Worm (Caenorhabditis elegans) whole organism, L3 larva: Measurements from ENCODE around the gene ceh-86.

Experiments
- R02D3.7 ChIP-seq: fragments of 150-350 bp; optimal IDR thresholded peaks from 2 replicates; lab custom pipeline; 2014; ENCODE audit warnings: missing biosample characterization, missing genetic modification characterization
- ZK546.5 ChIP-seq: sonication (generic microtip); optimal IDR thresholded peaks from 2 replicates; lab custom pipeline; 2017; ENCODE audit warnings: missing biosample characterization, missing genetic modification characterization
- ama-1 ChIP-seq: fragments of 150-350 bp; optimal IDR thresholded peaks from 2 replicates; lab custom pipeline; 2018
- ceh-16 ChIP-seq: sonication (generic microtip); optimal IDR thresholded peaks from 2 replicates; lab custom pipeline; 2017; ENCODE audit warnings: missing biosample characterization, missing genetic modification characterization
- ceh-28 ChIP-seq: fragments of 150-350 bp; optimal IDR thresholded peaks from 2 replicates; lab custom pipeline; 2014; ENCODE audit warnings: missing biosample characterization, missing genetic modification reagents, missing genetic modification characterization
- ceh-9 ChIP-seq: sonication (generic microtip); optimal IDR thresholded peaks from 2 replicates; lab custom pipeline; 2018; ENCODE audit warnings: missing biosample characterization, missing genetic modification characterization
- daf-12 ChIP-seq: fragments of 150-350 bp; optimal IDR thresholded peaks from 2 replicates; lab custom pipeline; 2014; ENCODE audit warnings: missing biosample characterization, missing genetic modification reagents, missing genetic modification characterization
- egl-5 ChIP-seq: fragments of 150-350 bp; optimal IDR thresholded peaks from 2 replicates; lab custom pipeline; 2017; ENCODE audit warnings: missing biosample characterization, missing genetic modification reagents, missing genetic modification characterization, inconsistent platforms
- elt-2 ChIP-seq: sonication (generic microtip); optimal IDR thresholded peaks from 2 replicates; lab custom pipeline; 2016; ENCODE audit warnings: missing genetic modification reagents, mild to moderate bottlenecking, missing genetic modification characterization, missing compliant biosample characterization
- elt-3 ChIP-seq, 3 experiments: fragments of 150-350 bp in 1 of 3; sonication (generic microtip) in 2 of 3; optimal IDR thresholded peaks; 2 replicates in 2 of 3; 4 replicates in 1 of 3; lab custom pipeline; 2014 to 2017; ENCODE audit warnings: missing biosample characterization in 3 of 3, missing genetic modification characterization in 3 of 3
- eor-1 ChIP-seq, 2 experiments: fragments of 150-350 bp; optimal IDR thresholded peaks; 2 replicates each; lab custom pipeline; 2014 to 2018; ENCODE audit warnings: missing biosample characterization in 2 of 2, missing genetic modification characterization in 2 of 2
- fkh-2 ChIP-seq: fragments of 150-350 bp; optimal IDR thresholded peaks from 2 replicates; lab custom pipeline; 2014; ENCODE audit warnings: missing biosample characterization, missing genetic modification reagents, missing genetic modification characterization
- fos-1 ChIP-seq: fragments of 150-350 bp; optimal IDR thresholded peaks from 2 replicates; lab custom pipeline; 2014; ENCODE audit warnings: missing biosample characterization, missing genetic modification characterization
- hmg-11 ChIP-seq: sonication (generic microtip); optimal IDR thresholded peaks from 2 replicates; lab custom pipeline; 2016; ENCODE audit warnings: missing genetic modification characterization, missing compliant biosample characterization
- jun-1 ChIP-seq: fragments of 150-350 bp; optimal IDR thresholded peaks from 2 replicates; lab custom pipeline; 2014; ENCODE audit warnings: missing biosample characterization, missing genetic modification reagents, missing genetic modification characterization
- lin-15B ChIP-seq: fragments of 150-350 bp; optimal IDR thresholded peaks from 2 replicates; lab custom pipeline; 2014; ENCODE audit warnings: missing biosample characterization, missing genetic modification characterization
- lin-39 ChIP-seq: fragments of 150-350 bp; optimal IDR thresholded peaks from 2 replicates; lab custom pipeline; 2018; ENCODE audit warnings: missing biosample characterization, missing genetic modification reagents, missing genetic modification characterization
- lsy-12 ChIP-seq: sonication (generic microtip); optimal IDR thresholded peaks from 2 replicates; lab custom pipeline; 2016; ENCODE audit warnings: mild to moderate bottlenecking, missing genetic modification characterization, missing compliant biosample characterization
- mdl-1 ChIP-seq: fragments of 150-350 bp; optimal IDR thresholded peaks from 2 replicates; lab custom pipeline; 2014; ENCODE audit warnings: missing biosample characterization, missing genetic modification characterization
- nfya-1 ChIP-seq: sonication (generic microtip); optimal IDR thresholded peaks from 2 replicates; lab custom pipeline; 2017; ENCODE audit warnings: missing genetic modification characterization, mild to moderate bottlenecking, missing compliant biosample characterization, antibody characterized with exemption, moderate library complexity; ENCODE audit not compliant: insufficient read depth
- nhr-25 ChIP-seq: sonication (generic microtip); optimal IDR thresholded peaks from 2 replicates; lab custom pipeline; 2017; ENCODE audit warnings: missing biosample characterization, missing genetic modification characterization
- nhr-28 ChIP-seq: fragments of 150-350 bp; optimal IDR thresholded peaks from 2 replicates; lab custom pipeline; 2014; ENCODE audit warnings: missing biosample characterization, missing genetic modification characterization
- nhr-43 ChIP-seq: sonication (generic microtip); optimal IDR thresholded peaks from 2 replicates; lab custom pipeline; 2016; ENCODE audit warnings: mild to moderate bottlenecking, missing genetic modification characterization, missing compliant biosample characterization; ENCODE audit not compliant: poor library complexity, severe bottlenecking
- nhr-76 ChIP-seq: fragments of 150-350 bp; sonication (generic microtip); optimal IDR thresholded peaks from 5 replicates; lab custom pipeline; 2014; ENCODE audit warnings: missing biosample characterization, missing genetic modification characterization
- nhr-77 ChIP-seq: fragments of 150-350 bp; optimal IDR thresholded peaks from 2 replicates; lab custom pipeline; 2014; ENCODE audit warnings: missing biosample characterization, missing genetic modification characterization
- pha-4 ChIP-seq: fragments of 150-350 bp; optimal IDR thresholded peaks from 2 replicates; lab custom pipeline; 2014; ENCODE audit warnings: missing biosample characterization, missing genetic modification reagents, missing genetic modification characterization
- pqm-1 ChIP-seq: fragments of 150-350 bp; optimal IDR thresholded peaks from 2 replicates; lab custom pipeline; 2017; ENCODE audit warnings: missing biosample characterization, missing genetic modification characterization, inconsistent platforms
- snpc-4 ChIP-seq: fragments of 150-350 bp; optimal IDR thresholded peaks from 2 replicates; lab custom pipeline; 2014; ENCODE audit warnings: missing biosample characterization, missing genetic modification characterization
- unc-39 ChIP-seq: sonication (generic microtip); optimal IDR thresholded peaks from 4 replicates; lab custom pipeline; 2017; ENCODE audit warnings: missing biosample characterization, missing genetic modification characterization
- zag-1 ChIP-seq: fragments of 150-350 bp; optimal IDR thresholded peaks from 2 replicates; lab custom pipeline; 2014; ENCODE audit warnings: missing biosample characterization, missing genetic modification characterization

ceh-86 gene

DNA sequence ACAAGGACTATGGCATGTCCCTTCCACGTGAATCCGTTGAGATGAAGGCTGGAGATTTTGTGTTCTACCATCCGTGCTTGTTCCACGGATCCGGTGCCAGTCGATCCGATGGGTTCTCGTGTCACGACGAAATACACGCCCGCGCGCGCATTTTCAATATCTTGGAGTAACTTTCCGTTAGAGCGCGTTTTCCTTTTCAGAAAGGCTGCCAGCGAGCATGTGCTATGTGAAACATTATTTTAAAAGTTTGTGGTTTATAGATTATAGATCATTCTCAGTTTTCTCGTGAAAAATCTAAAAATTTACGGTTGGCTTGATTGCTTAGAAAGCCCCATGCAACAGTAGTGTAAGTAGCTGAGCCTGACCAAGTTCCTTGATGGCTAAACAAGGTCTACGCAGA lies 13.0 kb downstream of the ceh-86 start, which contains the start of gene fbxc-20:
TSS of gene fbxc-20 (plus strand) at position 301 of the 400 bp plus-strand sequence.
- TF ChIP-seq unc-39 (tag; lab: Kevin White, UChicago) (no peak), mdl-1 (tag; lab: Kevin White, UChicago) (no peak), daf-12 (tag; lab: Kevin White, UChicago) (no peak), elt-3 (tag; optimal IDR thresholded peaks at IDR 0.05; lab: Kevin White, UChicago) (no peak), nhr-28 (tag; lab: Kevin White, UChicago) (no peak), zag-1 (tag; lab: Kevin White, UChicago) (no peak), snpc-4 (tag; lab: Kevin White, UChicago) (no peak), nhr-25 (tag; lab: Kevin White, UChicago) (no peak), ama-1 (no peak), nhr-43 (tag; lab: Kevin White, UChicago) (no peak), lin-15B (no peak)
- TF ChIP-seq, all 47 proteins: peak for 0

DNA sequence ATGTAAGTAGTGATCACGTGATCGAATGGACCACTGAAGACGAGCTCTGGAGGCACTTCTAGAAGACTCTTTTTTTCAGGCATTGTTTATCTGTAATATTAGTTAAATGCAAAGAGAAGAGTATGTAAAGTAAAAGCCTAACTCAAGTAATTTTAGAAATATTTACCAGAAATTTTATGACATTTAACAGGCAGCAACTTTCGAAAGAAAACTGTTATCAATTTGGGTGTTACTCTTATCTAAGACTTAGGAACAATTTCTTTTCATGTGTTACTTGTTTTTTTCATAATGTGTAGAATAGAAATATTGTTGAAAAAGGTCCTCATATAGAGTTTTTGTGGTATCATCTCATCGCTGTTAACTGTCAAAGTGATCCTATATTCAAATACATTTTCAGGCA lies 14.0 kb downstream of the ceh-86 start, which contains the start of the genes F42G2.5 and F42G2.7:
TSS of gene F42G2.5 (minus strand) at position 101 of the 400 bp plus-strand sequence.
TSS of gene F42G2.7 (plus strand) at position 270 of the 400 bp plus-strand sequence.
- no peak for TF ChIP-seq ZK546.5 (tag; lab: Kevin White, UChicago)
- TF ChIP-seq elt-2 (tag; lab: Kevin White, UChicago), result peak; percentile 44
- TF ChIP-seq nfya-1 (tag; lab: Kevin White, UChicago), result no peak
- no peak for TF ChIP-seq ama-1
- no peak for TF ChIP-seq egl-5 (tag; lab: Kevin White, UChicago)
- TF ChIP-seq ceh-9 (tag; lab: Kevin White, UChicago), result no peak
- no peak for TF ChIP-seq nhr-76 (tag; lab: Kevin White, UChicago)
- TF ChIP-seq R02D3.7 (tag; lab: Kevin White, UChicago), result no peak

ce11 chrII:2415439-2415838 lies 16.4 kb downstream of the ceh-86 start, which contains the start of gene fbxa-4:
fbxa-4 (minus strand) TSS chrII:2415531.
- TF ChIP-seq R02D3.7 (tag; lab: Kevin White, UChicago), result no peak
- TF ChIP-seq pqm-1 (tag; lab: Kevin White, UChicago), result peak; percentile 70
- TF ChIP-seq elt-2 (tag; lab: Kevin White, UChicago), result peak; percentile 76
- no peak for TF ChIP-seq nhr-76 (tag; lab: Kevin White, UChicago)
- TF ChIP-seq jun-1 (tag; lab: Kevin White, UChicago), result peak; percentile 16
- TF ChIP-seq fos-1, result no peak
- TF ChIP-seq pha-4 (tag; lab: Kevin White, UChicago), result peak; percentile 72

DNA sequence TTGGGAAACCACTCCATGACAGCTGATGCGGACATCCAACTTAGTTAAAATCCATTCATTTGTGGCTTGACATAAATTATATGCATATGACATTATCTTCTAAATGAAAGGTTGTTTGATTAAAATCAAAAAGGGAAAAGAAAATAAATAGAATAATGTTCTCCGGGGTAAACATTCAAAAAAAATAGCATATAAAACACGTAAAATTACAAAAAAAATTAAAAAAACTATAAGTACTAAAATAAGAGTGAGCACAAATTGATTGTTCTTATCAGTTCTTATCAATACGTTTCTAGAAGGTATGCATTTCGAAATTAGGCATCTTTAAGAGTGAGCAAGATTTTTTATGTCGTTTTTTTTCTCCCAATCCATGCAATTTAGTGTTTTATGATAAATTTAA lies 19.2 kb downstream of the ceh-86 start, which contains the start of gene fbxa-182:
TSS of gene fbxa-182 (minus strand) at position 101 of the 400 bp plus-strand sequence.
- no peak for TF ChIP-seq hmg-11 (tag; lab: Kevin White, UChicago)
- TF ChIP-seq unc-39 (tag; lab: Kevin White, UChicago), result no peak
- no peak for TF ChIP-seq nhr-76 (tag; lab: Kevin White, UChicago)
- TF ChIP-seq fkh-2 (tag; lab: Kevin White, UChicago), result no peak
- TF ChIP-seq lin-15B, result no peak
- no peak for TF ChIP-seq nhr-28 (tag; lab: Kevin White, UChicago)
- TF ChIP-seq lsy-12 (tag; lab: Kevin White, UChicago), result no peak
- TF ChIP-seq pqm-1 (tag; lab: Kevin White, UChicago), result peak; percentile 37
- no peak for TF ChIP-seq eor-1 (tag; optimal IDR thresholded peaks at IDR 0.05; lab: Kevin White, UChicago)
- no peak for TF ChIP-seq ZK546.5 (tag; lab: Kevin White, UChicago)
- peak; percentile 54 for TF ChIP-seq elt-2 (tag; lab: Kevin White, UChicago)
- no peak for TF ChIP-seq nhr-77 (tag; lab: Kevin White, UChicago)
- TF ChIP-seq pha-4 (tag; lab: Kevin White, UChicago), result peak; percentile 8

DNA sequence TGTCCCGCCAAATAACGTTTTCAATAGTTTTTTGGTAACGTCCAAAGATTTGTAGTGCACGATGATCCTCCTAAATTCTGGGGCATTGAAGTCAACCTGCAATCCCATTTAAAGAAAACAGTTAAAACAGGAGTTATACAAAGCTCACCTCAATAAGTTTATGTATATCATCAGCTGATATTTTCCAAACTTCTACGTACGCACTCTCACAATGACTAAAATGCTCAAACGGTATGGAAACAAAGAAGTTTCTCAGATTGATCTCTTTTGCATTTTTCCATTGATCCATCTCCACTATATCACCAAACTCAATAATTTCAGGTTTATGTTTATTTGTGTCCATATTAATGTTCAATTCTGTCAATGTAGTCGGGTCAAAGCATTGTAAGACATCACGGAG lies 20.3 kb downstream of the ceh-86 start:
- TF ChIP-seq ceh-16 (tag; lab: Kevin White, UChicago), result no peak
- TF ChIP-seq ama-1, result no peak
- TF ChIP-seq mdl-1 (tag; lab: Kevin White, UChicago), result no peak
- TF ChIP-seq lin-39 (tag; lab: Kevin White, UChicago), result no peak
- no peak for TF ChIP-seq egl-5 (tag; lab: Kevin White, UChicago)
- TF ChIP-seq hmg-11 (tag; lab: Kevin White, UChicago), result no peak
- no peak for TF ChIP-seq elt-2 (tag; lab: Kevin White, UChicago)
- TF ChIP-seq ceh-28 (tag; lab: Kevin White, UChicago), result no peak
- TF ChIP-seq ceh-9 (tag; lab: Kevin White, UChicago), result no peak
